Fruit fly (Drosophila melanogaster): ENCODE results near the gene Lip1.

DNA sequence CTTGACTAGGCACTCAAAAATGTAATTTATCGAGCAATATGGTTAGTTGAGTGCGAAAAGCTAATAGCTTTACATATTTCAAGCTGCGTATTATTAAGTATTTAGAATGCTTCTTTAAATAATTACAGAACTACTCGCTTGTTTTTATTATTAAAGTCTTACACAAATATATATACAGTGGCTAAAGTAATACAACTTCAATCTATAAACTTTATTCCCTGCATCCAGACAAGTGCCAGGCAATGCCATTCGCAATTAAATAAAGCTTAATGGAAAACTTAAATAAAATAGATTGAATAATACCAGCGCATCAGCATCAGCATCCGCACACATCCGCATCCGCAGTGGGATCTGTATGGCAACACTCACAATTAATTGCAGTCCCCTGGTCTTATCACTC is 4.9 kb upstream of the Lip1 start:
- TF ChIP-seq CTCF (optimal IDR thresholded peaks at IDR 0.05), result no peak
- TF ChIP-seq CG8478 (optimal IDR thresholded peaks at IDR 0.05), result no peak
